Worm (Caenorhabditis elegans) whole organism, L4/young adult: Measurements from ENCODE around the gene twk-24.

Source experiments
- W03F9.2 ChIP-seq: fragments of 150-350 bp; optimal IDR thresholded peaks from 2 replicates; lab custom pipeline; 2014; ENCODE audit warnings: missing biosample characterization, missing genetic modification characterization
- dao-5 ChIP-seq: sonication (generic microtip); optimal IDR thresholded peaks from 2 replicates; lab custom pipeline; 2016; ENCODE audit warnings: missing genotype, missing genetic modification characterization, moderate library complexity, missing compliant biosample characterization
- him-1 ChIP-seq: sonication (generic microtip); optimal IDR thresholded peaks from 2 replicates; lab custom pipeline; 2016; ENCODE audit warnings: missing genotype, missing genetic modification reagents, missing genetic modification characterization, missing compliant biosample characterization

DNA sequence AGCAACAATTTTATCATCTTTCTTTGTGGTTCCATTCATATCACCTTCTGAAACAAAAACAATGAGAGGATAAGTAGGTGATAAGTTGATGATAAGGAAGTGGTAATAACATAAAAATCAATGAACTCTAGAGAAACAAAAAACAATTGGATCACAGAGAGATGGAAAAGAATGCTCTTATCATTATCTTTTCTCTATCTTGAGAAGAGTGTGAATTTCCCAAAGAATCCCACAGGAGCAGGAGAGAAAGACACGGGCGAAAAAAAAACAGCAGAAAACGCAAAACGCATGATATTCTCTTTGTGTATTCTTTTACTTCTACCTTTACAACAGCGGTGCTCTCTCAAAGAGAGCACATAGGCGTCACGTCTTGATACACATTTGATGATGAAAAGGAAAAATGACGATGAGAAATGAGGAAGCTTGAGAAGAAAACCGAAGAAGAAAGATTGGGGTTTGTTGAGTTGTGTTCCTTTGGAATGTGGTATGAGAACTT lies at the start of gene twk-24:
- no peak for TF ChIP-seq him-1
- no peak for TF ChIP-seq dao-5
- TF ChIP-seq W03F9.2 = no peak
